Worm (Caenorhabditis elegans) whole organism, L2 larva: ENCODE data around the gene trpl-2.

Experiments used
- C34F6.9 ChIP-seq: fragments of 150-350 bp; optimal IDR thresholded peaks from 2 replicates; lab custom pipeline; 2014; ENCODE audit warnings: missing biosample characterization, missing genetic modification characterization
- F13H6.1 ChIP-seq: sonication (generic microtip); optimal IDR thresholded peaks from 2 replicates; lab custom pipeline; 2016; ENCODE audit warnings: missing genetic modification characterization, missing compliant biosample characterization
- R02D3.7 ChIP-seq: fragments of 150-350 bp; optimal IDR thresholded peaks from 2 replicates; lab custom pipeline; 2014; ENCODE audit warnings: missing biosample characterization, missing genetic modification characterization
- Y55F3AM.14 ChIP-seq: fragments of 200-800 bp; sonication (Bioruptor generic); optimal IDR thresholded peaks from 2 replicates; lab custom pipeline; 2018; ENCODE audit warnings: mild to moderate bottlenecking, missing genetic modification characterization, missing compliant biosample characterization
- ZK546.5 ChIP-seq: sonication (generic microtip); optimal IDR thresholded peaks from 2 replicates; lab custom pipeline; 2017; ENCODE audit warnings: missing biosample characterization, missing genetic modification characterization
- aly-2 ChIP-seq: fragments of 150-350 bp; optimal IDR thresholded peaks from 2 replicates; lab custom pipeline; 2014; ENCODE audit warnings: missing biosample characterization, missing genetic modification characterization
- ama-1 ChIP-seq: fragments of 150-350 bp; optimal IDR thresholded peaks from 2 replicates; lab custom pipeline; 2018; ENCODE audit warnings: inconsistent platforms
- ceh-16 ChIP-seq: fragments of 150-350 bp; optimal IDR thresholded peaks from 2 replicates; lab custom pipeline; 2014; ENCODE audit warnings: missing biosample characterization, missing genetic modification characterization
- ceh-82 ChIP-seq: fragments of 150-350 bp; optimal IDR thresholded peaks from 2 replicates; lab custom pipeline; 2014; ENCODE audit warnings: missing biosample characterization, missing genetic modification characterization
- crh-2 ChIP-seq: sonication (generic microtip); optimal IDR thresholded peaks from 2 replicates; lab custom pipeline; 2017; ENCODE audit warnings: missing biosample characterization, missing genetic modification characterization
- dmd-4 ChIP-seq: sonication (generic microtip); optimal IDR thresholded peaks from 2 replicates; lab custom pipeline; 2017; ENCODE audit warnings: missing biosample characterization, missing genetic modification characterization
- egl-27 ChIP-seq: sonication (generic microtip); optimal IDR thresholded peaks from 3 replicates; lab custom pipeline; 2017; ENCODE audit warnings: missing biosample characterization, missing genetic modification reagents, missing genetic modification characterization
- elt-1 ChIP-seq: fragments of 150-350 bp; optimal IDR thresholded peaks from 2 replicates; lab custom pipeline; 2014; ENCODE audit warnings: missing biosample characterization, missing genetic modification characterization
- elt-3 ChIP-seq: sonication (generic microtip); optimal IDR thresholded peaks from 2 replicates; lab custom pipeline; 2017; ENCODE audit warnings: missing biosample characterization, missing genetic modification characterization
- fos-1 ChIP-seq: fragments of 150-350 bp; optimal IDR thresholded peaks from 2 replicates; lab custom pipeline; 2014; ENCODE audit warnings: missing biosample characterization, missing genetic modification characterization
- gmeb-1 ChIP-seq: fragments of 150-350 bp; optimal IDR thresholded peaks from 2 replicates; lab custom pipeline; 2014; ENCODE audit warnings: missing biosample characterization, missing genetic modification characterization
- lin-11 ChIP-seq: fragments of 150-350 bp; sonication (generic microtip); optimal IDR thresholded peaks from 2 replicates; lab custom pipeline; 2014; ENCODE audit warnings: missing biosample characterization, missing genetic modification characterization, inconsistent platforms, mixed read lengths
- lin-13 ChIP-seq: fragments of 150-350 bp; optimal IDR thresholded peaks from 2 replicates; lab custom pipeline; 2014; ENCODE audit warnings: missing biosample characterization, missing genetic modification reagents, missing genetic modification characterization
- lin-39 ChIP-seq: fragments of 150-350 bp; optimal IDR thresholded peaks from 2 replicates; lab custom pipeline; 2014; ENCODE audit warnings: missing biosample characterization, missing genetic modification reagents, missing genetic modification characterization
- lsy-2 ChIP-seq, 2 experiments: fragments of 150-350 bp in 1 of 2; sonication (generic microtip) in 1 of 2; optimal IDR thresholded peaks; 2 replicates each; lab custom pipeline; 2014 to 2017; ENCODE audit warnings: missing biosample characterization in 2 of 2, missing genetic modification characterization in 2 of 2
- mab-5 ChIP-seq: fragments of 150-350 bp; optimal IDR thresholded peaks from 2 replicates; lab custom pipeline; 2014; ENCODE audit warnings: missing biosample characterization, missing genetic modification characterization
- mbf-1 ChIP-seq: sonication (generic microtip); optimal IDR thresholded peaks from 2 replicates; lab custom pipeline; 2017; ENCODE audit warnings: missing biosample characterization, missing genetic modification characterization
- mdl-1 ChIP-seq, 2 experiments: fragments of 150-350 bp in 1 of 2; sonication (generic microtip) in 1 of 2; optimal IDR thresholded peaks; 2 replicates each; lab custom pipeline; 2017; ENCODE audit warnings: missing biosample characterization in 2 of 2, missing genetic modification characterization in 2 of 2
- nhr-10 ChIP-seq: sonication (generic microtip); optimal IDR thresholded peaks from 2 replicates; lab custom pipeline; 2017; ENCODE audit warnings: missing biosample characterization, missing genetic modification characterization
- nhr-11 ChIP-seq: fragments of 150-350 bp; optimal IDR thresholded peaks from 2 replicates; lab custom pipeline; 2014; ENCODE audit warnings: missing biosample characterization, missing genetic modification characterization
- nhr-12 ChIP-seq: fragments of 150-350 bp; optimal IDR thresholded peaks from 2 replicates; lab custom pipeline; 2014; ENCODE audit warnings: missing biosample characterization, missing genetic modification characterization
- nhr-129 ChIP-seq: fragments of 150-350 bp; optimal IDR thresholded peaks from 2 replicates; lab custom pipeline; 2014; ENCODE audit warnings: missing biosample characterization, missing genetic modification characterization
- nhr-21 ChIP-seq: fragments of 150-350 bp; optimal IDR thresholded peaks from 2 replicates; lab custom pipeline; 2014; ENCODE audit warnings: missing biosample characterization, missing genetic modification characterization
- nhr-23 ChIP-seq: fragments of 150-350 bp; optimal IDR thresholded peaks from 2 replicates; lab custom pipeline; 2014; ENCODE audit warnings: missing biosample characterization, missing genetic modification reagents, missing genetic modification characterization
- nhr-237 ChIP-seq: fragments of 150-350 bp; optimal IDR thresholded peaks from 2 replicates; lab custom pipeline; 2014; ENCODE audit warnings: missing biosample characterization, missing genetic modification characterization
- nhr-25 ChIP-seq: fragments of 150-350 bp; sonication (generic microtip); optimal IDR thresholded peaks from 3 replicates; lab custom pipeline; 2014; ENCODE audit warnings: missing biosample characterization, missing genetic modification characterization
- nhr-6 ChIP-seq: fragments of 150-350 bp; optimal IDR thresholded peaks from 2 replicates; lab custom pipeline; 2014; ENCODE audit warnings: missing biosample characterization, missing genetic modification characterization
- nhr-77 ChIP-seq: fragments of 150-350 bp; optimal IDR thresholded peaks from 2 replicates; lab custom pipeline; 2014; ENCODE audit warnings: missing biosample characterization, missing genetic modification characterization
- peb-1 ChIP-seq: fragments of 150-350 bp; optimal IDR thresholded peaks from 2 replicates; lab custom pipeline; 2014; ENCODE audit warnings: missing biosample characterization, missing genetic modification characterization
- sem-4 ChIP-seq: fragments of 150-350 bp; optimal IDR thresholded peaks from 2 replicates; lab custom pipeline; 2014; ENCODE audit warnings: missing biosample characterization, missing genetic modification reagents, missing genetic modification characterization
- skn-1 ChIP-seq: sonication (generic microtip); optimal IDR thresholded peaks from 2 replicates; lab custom pipeline; 2017; ENCODE audit warnings: missing biosample characterization, missing genetic modification characterization
- sma-3 ChIP-seq: sonication (generic microtip); optimal IDR thresholded peaks from 2 replicates; lab custom pipeline; 2016; ENCODE audit warnings: missing genetic modification reagents, missing genetic modification characterization, missing compliant biosample characterization
- sma-9 ChIP-seq, 2 experiments: fragments of 150-350 bp in 1 of 2; sonication (generic microtip) in 1 of 2; optimal IDR thresholded peaks; 2 replicates each; lab custom pipeline; 2014 to 2016; ENCODE audit warnings: missing genetic modification characterization in 2 of 2, mild to moderate bottlenecking in 1 of 2, missing biosample characterization in 1 of 2, missing compliant biosample characterization in 1 of 2, missing genetic modification reagents in 1 of 2, moderate library complexity in 1 of 2
- snpc-4 ChIP-seq: fragments of 150-350 bp; optimal IDR thresholded peaks from 2 replicates; lab custom pipeline; 2014; ENCODE audit warnings: missing biosample characterization, missing genetic modification characterization
- unc-39 ChIP-seq: fragments of 150-350 bp; optimal IDR thresholded peaks from 2 replicates; lab custom pipeline; 2014; ENCODE audit warnings: missing biosample characterization, missing genetic modification characterization
- unc-55 ChIP-seq: fragments of 150-350 bp; sonication (generic microtip); optimal IDR thresholded peaks from 3 replicates; lab custom pipeline; 2014; ENCODE audit warnings: missing biosample characterization, missing genetic modification reagents, missing genetic modification characterization
- unc-62 ChIP-seq: fragments of 150-350 bp; optimal IDR thresholded peaks from 2 replicates; lab custom pipeline; 2014; ENCODE audit warnings: missing biosample characterization, missing genetic modification reagents, missing genetic modification characterization
- zag-1 ChIP-seq: fragments of 150-350 bp; optimal IDR thresholded peaks from 2 replicates; lab custom pipeline; 2014; ENCODE audit warnings: missing biosample characterization, missing genetic modification characterization
- ztf-11 ChIP-seq: sonication (generic microtip); optimal IDR thresholded peaks from 2 replicates; lab custom pipeline; 2017; ENCODE audit warnings: missing biosample characterization, missing genetic modification characterization
- ztf-4 ChIP-seq: fragments of 150-350 bp; optimal IDR thresholded peaks from 2 replicates; lab custom pipeline; 2014; ENCODE audit warnings: missing biosample characterization, missing genetic modification characterization

Gene trpl-2

DNA sequence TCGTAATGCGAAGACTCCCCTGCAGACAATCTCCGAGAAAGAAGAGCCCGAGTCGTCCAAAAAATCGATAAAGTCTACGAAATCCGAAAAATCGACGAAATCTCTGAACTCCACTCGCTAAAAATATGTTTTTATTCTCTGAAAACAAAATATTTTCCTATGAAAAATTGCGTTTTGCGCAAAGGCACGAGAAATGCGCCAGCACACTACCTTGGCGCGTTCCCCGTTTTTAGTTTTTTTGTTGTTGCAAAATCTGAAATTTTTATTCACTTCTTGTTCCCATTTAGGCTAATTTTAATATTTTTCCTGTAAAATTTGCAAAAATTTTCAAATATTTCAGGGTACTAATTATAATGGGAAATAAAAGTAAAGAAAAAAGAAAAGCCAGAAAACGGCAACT is 34.0 kb downstream of the trpl-2 start, which contains the start of gene F55F10.1:
TSS of gene F55F10.1 (plus strand) at position 341 of the 400 bp plus-strand sequence.
- TF ChIP-seq dmd-4 (no peak), gmeb-1 (peak; percentile 88), elt-3 (tag; lab: Kevin White, UChicago) (no peak), aly-2 (tag; lab: Kevin White, UChicago) (no peak), unc-62 (GFP tag; lab: Kevin White, UChicago) (no peak), sem-4 (tag; lab: Kevin White, UChicago) (no peak), nhr-10 (no peak), egl-27 (tag; lab: Kevin White, UChicago) (peak; percentile 15), lin-11 (tag; lab: Kevin White, UChicago) (no peak), zag-1 (tag; lab: Kevin White, UChicago) (no peak), lin-39 (tag; lab: Kevin White, UChicago) (no peak), R02D3.7 (tag; lab: Kevin White, UChicago) (no peak), ceh-16 (tag; lab: Kevin White, UChicago) (no peak), sma-9 (GFP tag; optimal IDR thresholded peaks at IDR 0.05; lab: Kevin White, UChicago) (no peak), sma-9 (tag; optimal IDR thresholded peaks at IDR 0.05; lab: Kevin White, UChicago) (no peak), unc-39 (no peak), peb-1 (no peak), mdl-1 (tag; optimal IDR thresholded peaks at IDR 0.05; lab: Kevin White, UChicago) (no peak), nhr-6 (tag; lab: Kevin White, UChicago) (no peak), nhr-21 (peak; percentile 9), ztf-11 (tag; lab: Kevin White, UChicago) (no peak), nhr-23 (tag; lab: Kevin White, UChicago) (no peak), ZK546.5 (no peak), nhr-11 (no peak), fos-1 (tag; lab: Kevin White, UChicago) (peak; percentile 27), mab-5 (peak; percentile 9), Y55F3AM.14 (no peak), mbf-1 (tag; lab: Kevin White, UChicago) (no peak), elt-1 (no peak), nhr-25 (peak; percentile 52), nhr-237 (tag; lab: Kevin White, UChicago) (no peak), F13H6.1 (peak; percentile 36), snpc-4 (tag; lab: Kevin White, UChicago) (no peak), lin-13 (GFP tag; lab: Kevin White, UChicago) (no peak), ceh-82 (tag; lab: Kevin White, UChicago) (no peak), ama-1 (no peak), lsy-2 (tag; optimal IDR thresholded peaks at IDR 0.05; lab: Kevin White, UChicago) (peak; percentile 83 to 88), skn-1 (tag; lab: Kevin White, UChicago) (no peak), unc-55 (peak; percentile 53), ztf-4 (tag; lab: Kevin White, UChicago) (no peak), sma-3 (peak; percentile 48), nhr-129 (tag; lab: Kevin White, UChicago) (peak; percentile 29), nhr-12 (no peak), C34F6.9 (tag; lab: Kevin White, UChicago) (peak; percentile 79), crh-2 (tag; lab: Kevin White, UChicago) (peak; percentile 52)
- TF ChIP-seq, all 48 proteins: peak for 13

ce11 chrIV:4369116-4369515 is 42.7 kb downstream of the trpl-2 start:
- TF ChIP-seq F13H6.1: no peak
- TF ChIP-seq sem-4 (tag; lab: Kevin White, UChicago): no peak
- TF ChIP-seq nhr-25: no peak
- TF ChIP-seq crh-2 (tag; lab: Kevin White, UChicago): no peak
- no peak for TF ChIP-seq elt-3 (tag; lab: Kevin White, UChicago)
- no peak for TF ChIP-seq lin-13 (GFP tag; lab: Kevin White, UChicago)
- no peak for TF ChIP-seq egl-27 (tag; lab: Kevin White, UChicago)
- TF ChIP-seq C34F6.9 (tag; lab: Kevin White, UChicago): no peak
- no peak for TF ChIP-seq ceh-16 (tag; lab: Kevin White, UChicago)
- no peak for TF ChIP-seq ztf-11 (tag; lab: Kevin White, UChicago)
- TF ChIP-seq mbf-1 (tag; lab: Kevin White, UChicago): no peak
- TF ChIP-seq mab-5: no peak
- TF ChIP-seq ztf-4 (tag; lab: Kevin White, UChicago): no peak
- no peak for TF ChIP-seq nhr-10
- no peak for TF ChIP-seq lin-39 (tag; lab: Kevin White, UChicago)
- TF ChIP-seq dmd-4: no peak
- no peak for TF ChIP-seq nhr-77 (tag; lab: Kevin White, UChicago)
